Fruit fly (Drosophila melanogaster): ENCODE data around the gene knrl.

The knrl gene

dm6 chr3L:20630602-20631001 is 10.1 kb upstream of the knrl start (continued):
- TF ChIP-seq lab (GFP tag; optimal IDR thresholded peaks at IDR 0.05), result peak; percentile 43
- TF ChIP-seq hb (GFP tag; IDR thresholded peaks at IDR 0.05; ENCODE audit: partially characterized antibody), result no peak
- no peak for TF ChIP-seq kah (GFP tag; optimal IDR thresholded peaks at IDR 0.05)
- TF ChIP-seq gem (tag; optimal IDR thresholded peaks at IDR 0.05), result peak; percentile 72
- TF ChIP-seq CG16863 (GFP tag; optimal IDR thresholded peaks at IDR 0.05), result peak; percentile 2
- TF ChIP-seq CG12299 (tag; optimal IDR thresholded peaks at IDR 0.05), result no peak
- TF ChIP-seq CG4404 (GFP tag; IDR thresholded peaks at IDR 0.05), result peak; percentile 50
- no peak for TF ChIP-seq CG13624 (GFP tag; optimal IDR thresholded peaks at IDR 0.05)
- TF ChIP-seq CG13424 (tag; optimal IDR thresholded peaks at IDR 0.05), result peak; percentile 41
- no peak for TF ChIP-seq zfh2 (GFP tag; optimal IDR thresholded peaks at IDR 0.05)
- peak; percentile 33 for TF ChIP-seq fd102C (GFP tag; optimal IDR thresholded peaks at IDR 0.05)
- TF ChIP-seq tx (GFP tag; optimal IDR thresholded peaks at IDR 0.05), result no peak
- no peak for TF ChIP-seq CG17802 (tag; optimal IDR thresholded peaks at IDR 0.05)
- no peak for TF ChIP-seq Six4 (GFP tag; optimal IDR thresholded peaks at IDR 0.05)
- TF ChIP-seq CG30403 (GFP tag; optimal IDR thresholded peaks at IDR 0.05), result peak; percentile 57
- peak; percentile 13 for TF ChIP-seq nerfin-1 (tag; optimal IDR thresholded peaks at IDR 0.05)
- no peak for TF ChIP-seq ssp (GFP tag; IDR thresholded peaks at IDR 0.05)
- TF ChIP-seq yki (optimal IDR thresholded peaks at IDR 0.05), result no peak
- no peak for TF ChIP-seq unc-4 (GFP tag; IDR thresholded peaks at IDR 0.05; ENCODE audit: partially characterized antibody)
- TF ChIP-seq E2f1 (GFP tag; IDR thresholded peaks at IDR 0.05), result no peak
- TF ChIP-seq NC2β (GFP tag; optimal IDR thresholded peaks at IDR 0.05), result peak; percentile 6
- no peak for TF ChIP-seq NK7.1 (GFP tag; optimal IDR thresholded peaks at IDR 0.05)
- TF ChIP-seq btn (GFP tag; optimal IDR thresholded peaks at IDR 0.05), result no peak
- no peak for TF ChIP-seq CG4328 (GFP tag; optimal IDR thresholded peaks at IDR 0.05)
- no peak for TF ChIP-seq vnd (GFP tag; IDR thresholded peaks at IDR 0.05; ENCODE audit: partially characterized antibody)
- TF ChIP-seq CG5180 (GFP tag; optimal IDR thresholded peaks at IDR 0.05), result peak; percentile 19
- no peak for TF ChIP-seq Lhr (GFP tag; optimal IDR thresholded peaks at IDR 0.05)
- no peak for TF ChIP-seq CG2889 (GFP tag; IDR thresholded peaks at IDR 0.05)
- TF ChIP-seq nerfin-2 (GFP tag; IDR thresholded peaks at IDR 0.05; ENCODE audit: partially characterized antibody), result no peak
- peak; percentile 69 for TF ChIP-seq CG10979 (tag; optimal IDR thresholded peaks at IDR 0.05)
- TF ChIP-seq cwo (GFP tag; optimal IDR thresholded peaks at IDR 0.05), result no peak
- TF ChIP-seq dm (GFP tag; optimal IDR thresholded peaks at IDR 0.05), result no peak
- TF ChIP-seq jumu (GFP tag; optimal IDR thresholded peaks at IDR 0.05), result no peak
- TF ChIP-seq TFAM (GFP tag; optimal IDR thresholded peaks at IDR 0.05), result no peak
- no peak for TF ChIP-seq CG32532 (GFP tag; IDR thresholded peaks at IDR 0.05)
- no peak for TF ChIP-seq Fer2 (tag; optimal IDR thresholded peaks at IDR 0.05)
- 0 out of 3 replicates have a peak, but pooled peaks have one; percentile 15 for TF ChIP-seq CG11093 (GFP tag; IDR thresholded peaks at IDR 0.05)
- TF ChIP-seq wdn (GFP tag; IDR thresholded peaks at IDR 0.05), result no peak
- no peak for TF ChIP-seq CG18599 (GFP tag; optimal IDR thresholded peaks at IDR 0.05)
- TF ChIP-seq zfh1 (GFP tag; IDR thresholded peaks at IDR 0.05), result peak; percentile 38; the same call in 1 of the 3 replicates
- peak; percentile 62 for TF ChIP-seq CoRest (tag; optimal IDR thresholded peaks at IDR 0.05)
- no peak for TF ChIP-seq Fer3 (tag; optimal IDR thresholded peaks at IDR 0.05)
- no peak for TF ChIP-seq gce (GFP tag; IDR thresholded peaks at IDR 0.05)
- TF ChIP-seq pnt (GFP tag; optimal IDR thresholded peaks at IDR 0.05), result peak; percentile 5
- peak; percentile 2 for TF ChIP-seq CG13775 (GFP tag; optimal IDR thresholded peaks at IDR 0.05)
- TF ChIP-seq CG2875 (GFP tag; optimal IDR thresholded peaks at IDR 0.05), result peak; percentile 3
- no peak for TF ChIP-seq fru (optimal IDR thresholded peaks at IDR 0.05)
- no peak for TF ChIP-seq Doc2 (GFP tag; IDR thresholded peaks at IDR 0.05)
- TF ChIP-seq stwl (tag; optimal IDR thresholded peaks at IDR 0.05), result no peak
- no peak for TF ChIP-seq pita (GFP tag; optimal IDR thresholded peaks at IDR 0.05)
- TF ChIP-seq ase (GFP tag; IDR thresholded peaks at IDR 0.05), result no peak
- peak; percentile 36; the same call in 1 of the 2 replicates for TF ChIP-seq vvl (GFP tag; IDR thresholded peaks at IDR 0.05)

All from whole organism, embryonic.